Worm (Caenorhabditis elegans) whole organism, L4/young adult: ENCODE results near the gene ZC84.1.

Experiments used
- W03F9.2 ChIP-seq: fragments of 150-350 bp; optimal IDR thresholded peaks from 2 replicates; lab custom pipeline; 2014; ENCODE audit warnings: missing biosample characterization, missing genetic modification characterization
- dao-5 ChIP-seq: sonication (generic microtip); optimal IDR thresholded peaks from 2 replicates; lab custom pipeline; 2016; ENCODE audit warnings: missing genotype, missing genetic modification characterization, moderate library complexity, missing compliant biosample characterization
- him-1 ChIP-seq: sonication (generic microtip); optimal IDR thresholded peaks from 2 replicates; lab custom pipeline; 2016; ENCODE audit warnings: missing genotype, missing genetic modification reagents, missing genetic modification characterization, missing compliant biosample characterization

DNA sequence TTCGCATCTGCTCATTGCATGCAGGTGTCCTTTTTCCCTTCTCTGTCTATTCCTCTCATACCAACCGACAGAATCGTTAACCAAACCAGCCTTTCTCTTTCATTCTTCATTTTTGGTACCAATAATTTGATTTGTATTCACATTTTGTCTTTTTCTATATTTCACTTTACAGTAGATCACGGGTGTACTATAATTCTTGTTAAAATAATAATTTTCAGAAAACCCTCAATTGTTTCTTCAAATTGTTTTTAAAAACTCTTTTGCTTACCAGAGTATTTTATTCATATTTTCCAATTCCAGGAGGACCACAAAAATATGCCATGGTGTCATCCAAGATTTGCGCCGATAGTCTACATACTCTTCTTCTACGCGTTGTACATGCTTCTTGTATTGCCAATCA, 44.6 kb upstream of the ZC84.1 start, which contains the start of gene T02C1.2:
- TF ChIP-seq dao-5 (tag; lab: Kevin White, UChicago) (no peak), him-1 (no peak), W03F9.2 (no peak)
